Fruit fly (Drosophila melanogaster) whole organism, wandering third instar larva: ENCODE results near the gene CG32071.
A peak's percentile ranks its signal among the peaks of the same experiment; 100 is the strongest.

Experiments used
- Abd-B ChIP-seq: fragments of >200 bp; optimal IDR thresholded peaks from 2 replicates; lab custom pipeline; 2017; ENCODE audit warnings: missing biosample characterization, missing genetic modification characterization
- CG32264 ChIP-seq: fragments of 200-800 bp; sonication (Bioruptor generic); optimal IDR thresholded peaks from 2 replicates; lab custom pipeline; 2016; ENCODE audit warnings: missing biosample characterization, missing genetic modification characterization
- CG9705 ChIP-seq: fragments of 200-800 bp; sonication (Bioruptor generic); optimal IDR thresholded peaks from 2 replicates; lab custom pipeline; 2018; ENCODE audit warnings: missing biosample characterization, mild to moderate bottlenecking, missing genetic modification characterization
- CrebA ChIP-seq: fragments of 200-800 bp; sonication (Bioruptor generic); optimal IDR thresholded peaks from 2 replicates; lab custom pipeline; 2016; ENCODE audit warnings: missing biosample characterization, mild to moderate bottlenecking, missing genetic modification characterization, borderline replicate concordance
- Dfd ChIP-seq: fragments of >200 bp; optimal IDR thresholded peaks from 2 replicates; lab custom pipeline; 2017; ENCODE audit warnings: missing biosample characterization, missing genetic modification characterization
- Dif ChIP-seq: fragments of 200-275, 200-300 bp; sonication (Bioruptor generic); optimal IDR thresholded peaks from 2 replicates; lab custom pipeline; 2018; ENCODE audit warnings: missing biosample characterization, missing genetic modification characterization; ENCODE audit not compliant: partially characterized antibody
- GATAd ChIP-seq: sonication (Bioruptor generic); optimal IDR thresholded peaks from 2 replicates; lab custom pipeline; 2016; ENCODE audit warnings: missing biosample characterization, missing genetic modification characterization
- HLH106 ChIP-seq: fragments of 200-800 bp; optimal IDR thresholded peaks from 3 replicates; lab custom pipeline; 2019; ENCODE audit warnings: missing biosample characterization, mild to moderate bottlenecking, missing genetic modification characterization, moderate library complexity
- Hnf4 ChIP-seq: fragments of 200-800 bp; sonication (Bioruptor generic); optimal IDR thresholded peaks from 2 replicates; lab custom pipeline; 2016; ENCODE audit warnings: missing biosample characterization, mild to moderate bottlenecking, missing genetic modification characterization
- Hr78 ChIP-seq: fragments of >200 bp; optimal IDR thresholded peaks from 2 replicates; lab custom pipeline; 2017; ENCODE audit warnings: missing biosample characterization, missing genetic modification characterization
- Hr83 ChIP-seq: fragments of 200-300 bp; sonication (Bioruptor generic); optimal IDR thresholded peaks from 2 replicates; lab custom pipeline; 2016; ENCODE audit warnings: missing biosample characterization, mild to moderate bottlenecking, missing genetic modification characterization, moderate library complexity; ENCODE audit not compliant: poor library complexity, severe bottlenecking
- Jra ChIP-seq: sonication (Bioruptor generic); optimal IDR thresholded peaks from 2 replicates; lab custom pipeline; 2016; ENCODE audit warnings: missing biosample characterization, missing genetic modification characterization
- Mio ChIP-seq: sonication (Bioruptor generic); optimal IDR thresholded peaks from 2 replicates; lab custom pipeline; 2016; ENCODE audit warnings: missing biosample characterization, missing genetic modification characterization
- Myc ChIP-seq: fragments of >200 bp; optimal IDR thresholded peaks from 2 replicates; lab custom pipeline; 2017
- N ChIP-seq: fragments of >200 bp; optimal IDR thresholded peaks from 2 replicates; lab custom pipeline; 2018; ENCODE audit warnings: missing biosample characterization, missing external identifiers, missing genetic modification characterization
- OdsH ChIP-seq: fragments of 200-800 bp; sonication (Bioruptor generic); optimal IDR thresholded peaks from 2 replicates; lab custom pipeline; 2016; ENCODE audit warnings: missing biosample characterization, mild to moderate bottlenecking, missing genetic modification characterization
- Rel ChIP-seq, 2 experiments: fragments of 200-800 bp; sonication (Bioruptor generic) in 1 of 2; optimal IDR thresholded peaks; 2 replicates in 1 of 2; 3 replicates in 1 of 2; lab custom pipeline; 2016 to 2019; ENCODE audit warnings: mild to moderate bottlenecking in 2 of 2, missing biosample characterization in 2 of 2, missing genetic modification characterization in 2 of 2, moderate library complexity in 1 of 2
- Sp1 ChIP-seq: fragments of 200-800 bp; sonication (Bioruptor generic); optimal IDR thresholded peaks from 3 replicates; lab custom pipeline; 2019; ENCODE audit warnings: missing biosample characterization, mild to moderate bottlenecking, missing genetic modification characterization, moderate library complexity
- Vsx2 ChIP-seq: fragments of 200-300, 225-300 bp; sonication (Bioruptor generic); optimal IDR thresholded peaks from 2 replicates; lab custom pipeline; 2018; ENCODE audit warnings: missing biosample characterization, missing genetic modification characterization; ENCODE audit not compliant: partially characterized antibody
- br ChIP-seq: fragments of 200-800 bp; sonication (Bioruptor generic); optimal IDR thresholded peaks from 2 replicates; lab custom pipeline; 2016; ENCODE audit warnings: missing biosample characterization, missing genetic modification characterization
- brk ChIP-seq: fragments of 200-800 bp; sonication (Bioruptor generic); optimal IDR thresholded peaks from 2 replicates; lab custom pipeline; 2016; ENCODE audit warnings: missing biosample characterization, mild to moderate bottlenecking, missing genetic modification characterization
- dl ChIP-seq, 2 experiments: fragments of 175-275, 200-275 bp in 1 of 2; fragments of 200-275 bp in 1 of 2; sonication (Bioruptor generic); optimal IDR thresholded peaks; lab custom pipeline; 2018; ENCODE audit warnings: mild to moderate bottlenecking in 2 of 2, missing biosample characterization in 2 of 2, missing genetic modification characterization in 2 of 2, moderate library complexity in 2 of 2; ENCODE audit not compliant: partially characterized antibody in 2 of 2, insufficient read depth in 1 of 2
- dmrt93B ChIP-seq: fragments of 200-800 bp; sonication (Bioruptor generic); optimal IDR thresholded peaks from 2 replicates; lab custom pipeline; 2018; ENCODE audit warnings: missing biosample characterization, mild to moderate bottlenecking, missing genetic modification characterization
- dsf ChIP-seq: sonication (Bioruptor generic); optimal IDR thresholded peaks from 2 replicates; lab custom pipeline; 2016; ENCODE audit warnings: missing biosample characterization, missing genetic modification characterization, borderline replicate concordance
- ey ChIP-seq: fragments of 200-800 bp; sonication (Bioruptor generic); optimal IDR thresholded peaks from 2 replicates; lab custom pipeline; 2016; ENCODE audit warnings: missing biosample characterization, missing genetic modification characterization
- foxo ChIP-seq, 2 experiments: fragments of 200-800 bp; sonication (Bioruptor generic); optimal IDR thresholded peaks; 2 replicates in 1 of 2; 3 replicates in 1 of 2; lab custom pipeline; 2016 to 2017; ENCODE audit warnings: missing biosample characterization in 2 of 2, missing genetic modification characterization in 2 of 2
- fru ChIP-seq: fragments of 200-800 bp; sonication (Bioruptor generic); optimal IDR thresholded peaks from 3 replicates; lab custom pipeline; 2016; ENCODE audit warnings: missing biosample characterization, mild to moderate bottlenecking, missing genetic modification characterization
- h ChIP-seq: fragments of 200-800 bp; sonication (Bioruptor generic); optimal IDR thresholded peaks from 3 replicates; lab custom pipeline; 2016; ENCODE audit warnings: missing biosample characterization, mild to moderate bottlenecking, missing genetic modification characterization
- jim ChIP-seq: fragments of 175-275, 200-325 bp; sonication (Bioruptor generic); optimal IDR thresholded peaks from 2 replicates; lab custom pipeline; 2016; ENCODE audit warnings: missing biosample characterization, mild to moderate bottlenecking, missing genetic modification characterization
- lola ChIP-seq: fragments of >200 bp; optimal IDR thresholded peaks from 2 replicates; lab custom pipeline; 2017; ENCODE audit warnings: missing biosample characterization, missing genetic modification characterization
- pan ChIP-seq: fragments of >200 bp; optimal IDR thresholded peaks from 2 replicates; lab custom pipeline; 2017
- psq ChIP-seq: fragments of 200-800 bp; sonication (Bioruptor generic); optimal IDR thresholded peaks from 3 replicates; lab custom pipeline; 2017; ENCODE audit warnings: missing biosample characterization, mild to moderate bottlenecking, missing genetic modification characterization, moderate library complexity
- rgr ChIP-seq: fragments of 200-800 bp; sonication (Bioruptor generic); optimal IDR thresholded peaks from 3 replicates; lab custom pipeline; 2016; ENCODE audit warnings: missing biosample characterization, mild to moderate bottlenecking, missing genetic modification characterization
- sage ChIP-seq: fragments of 200-800 bp; sonication (Bioruptor generic); optimal IDR thresholded peaks from 2 replicates; lab custom pipeline; 2016; ENCODE audit warnings: missing biosample characterization, mild to moderate bottlenecking, missing genetic modification characterization
- sv ChIP-seq: fragments of 200-800 bp; sonication (Bioruptor generic); optimal IDR thresholded peaks from 3 replicates; lab custom pipeline; 2016; ENCODE audit warnings: missing biosample characterization, missing genetic modification characterization
- tai ChIP-seq: sonication (Bioruptor generic); optimal IDR thresholded peaks from 2 replicates; lab custom pipeline; 2016; ENCODE audit warnings: missing biosample characterization, missing genetic modification characterization
- usp ChIP-seq: fragments of >200 bp; optimal IDR thresholded peaks from 2 replicates; lab custom pipeline; 2017; ENCODE audit warnings: missing biosample characterization, missing genetic modification characterization
- woc ChIP-seq: sonication (Bioruptor generic); optimal IDR thresholded peaks from 2 replicates; lab custom pipeline; 2016; ENCODE audit warnings: missing biosample characterization, mild to moderate bottlenecking, missing genetic modification characterization

The CG32071 gene

dm6 chr3L:11091943-11092609, 11.6 kb downstream of the CG32071 start:
- no peak for TF ChIP-seq Rel (GFP tag; optimal IDR thresholded peaks at IDR 0.05; lab: Kevin White, UChicago)
- peak; percentile 57 for TF ChIP-seq Rel (tag; optimal IDR thresholded peaks at IDR 0.05; lab: Kevin White, UChicago)
- peak; percentile 68 for TF ChIP-seq brk (GFP tag; lab: Kevin White, UChicago)
- TF ChIP-seq rgr (GFP tag; lab: Kevin White, UChicago) = peak; percentile 90
- peak; percentile 73 for TF ChIP-seq fru
- TF ChIP-seq woc = peak; percentile 64
- peak; percentile 61 for TF ChIP-seq ey (GFP tag; lab: Kevin White, UChicago)
- TF ChIP-seq psq (GFP tag; lab: Kevin White, UChicago) = peak; percentile 95
- peak; percentile 78 for TF ChIP-seq Jra (GFP tag; lab: Kevin White, UChicago)
- TF ChIP-seq dsf (GFP tag; lab: Kevin White, UChicago) = no peak
- TF ChIP-seq lola (GFP tag; lab: Kevin White, UChicago) = no peak
- TF ChIP-seq dl (GFP tag; optimal IDR thresholded peaks at IDR 0.05; lab: Kevin White, UChicago; ENCODE audit: insufficient read depth in 1 of 2, partially characterized antibody in 2 of 2) = no peak
- peak; percentile 66 for TF ChIP-seq jim (GFP tag; lab: Kevin White, UChicago)
- TF ChIP-seq CG32264 (GFP tag; lab: Kevin White, UChicago) = peak; percentile 58
- TF ChIP-seq CrebA = no peak
- no peak for TF ChIP-seq Mio (GFP tag; lab: Kevin White, UChicago)
- no peak for TF ChIP-seq Hr78 (GFP tag; lab: Kevin White, UChicago)
- TF ChIP-seq Hnf4 (GFP tag; lab: Kevin White, UChicago) = peak; percentile 86
- peak; percentile 89 for TF ChIP-seq h
- peak in 1 of 2 experiments; percentile 88 for TF ChIP-seq foxo (GFP tag; optimal IDR thresholded peaks at IDR 0.05; lab: Kevin White, UChicago)
- TF ChIP-seq CG9705 (GFP tag; lab: Kevin White, UChicago) = peak; percentile 31
- TF ChIP-seq br = peak; percentile 78
- TF ChIP-seq dmrt93B (GFP tag; lab: Kevin White, UChicago) = peak; percentile 3
- TF ChIP-seq Sp1 (GFP tag; lab: Kevin White, UChicago) = peak; percentile 43
- TF ChIP-seq Myc = no peak
- no peak for TF ChIP-seq GATAd (GFP tag; lab: Kevin White, UChicago)
- TF ChIP-seq Dif (GFP tag; lab: Kevin White, UChicago) = peak; percentile 39
- peak; percentile 44 for TF ChIP-seq HLH106
- peak; percentile 85 for TF ChIP-seq tai
- peak; percentile 74 for TF ChIP-seq OdsH (GFP tag; lab: Kevin White, UChicago)
- peak; percentile 83 for TF ChIP-seq Hr83 (GFP tag; lab: Kevin White, UChicago)
- peak; percentile 14 for TF ChIP-seq sv

- TF ChIP-seq N (GFP tag; lab: Kevin White, UChicago) (no peak), CG9705 (GFP tag; lab: Kevin White, UChicago) (no peak), dsf (GFP tag; lab: Kevin White, UChicago) (no peak), ey (GFP tag; lab: Kevin White, UChicago) (peak; percentile 74), tai (peak; percentile 78), Hr83 (GFP tag; lab: Kevin White, UChicago) (peak; percentile 96), GATAd (GFP tag; lab: Kevin White, UChicago) (peak; percentile 25), pan (no peak), CrebA (no peak), Rel (GFP tag; optimal IDR thresholded peaks at IDR 0.05; lab: Kevin White, UChicago) (no peak), Rel (tag; optimal IDR thresholded peaks at IDR 0.05; lab: Kevin White, UChicago) (no peak), HLH106 (peak; percentile 54), Myc (no peak), woc (peak; percentile 68), Vsx2 (GFP tag; lab: Kevin White, UChicago) (no peak), sage (peak; percentile 42), usp (GFP tag; lab: Kevin White, UChicago) (no peak), dl (GFP tag; optimal IDR thresholded peaks at IDR 0.05; lab: Kevin White, UChicago; ENCODE audit: insufficient read depth in 1 of 2, partially characterized antibody in 2 of 2) (no peak), Sp1 (GFP tag; lab: Kevin White, UChicago) (peak; percentile 76), brk (GFP tag; lab: Kevin White, UChicago) (peak; percentile 40), Hnf4 (GFP tag; lab: Kevin White, UChicago) (peak; percentile 47), psq (GFP tag; lab: Kevin White, UChicago) (peak; percentile 79), Abd-B (GFP tag; lab: Kevin White, UChicago) (no peak), foxo (GFP tag; optimal IDR thresholded peaks at IDR 0.05; lab: Kevin White, UChicago) (peak in 1 of 2 experiments; percentile 84), rgr (GFP tag; lab: Kevin White, UChicago) (peak; percentile 74), h (peak; percentile 81), OdsH (GFP tag; lab: Kevin White, UChicago) (peak; percentile 80), Hr78 (GFP tag; lab: Kevin White, UChicago) (no peak), CG32264 (GFP tag; lab: Kevin White, UChicago) (peak; percentile 13), lola (GFP tag; lab: Kevin White, UChicago) (no peak), Jra (GFP tag; lab: Kevin White, UChicago) (peak; percentile 8), Mio (GFP tag; lab: Kevin White, UChicago) (no peak), Dif (GFP tag; lab: Kevin White, UChicago) (no peak), Dfd (GFP tag; lab: Kevin White, UChicago) (no peak), sv (peak; percentile 90), br (peak; percentile 70), fru (peak; percentile 72), jim (GFP tag; lab: Kevin White, UChicago) (peak; percentile 55), dmrt93B (GFP tag; lab: Kevin White, UChicago) (peak; percentile 6)
These were observed 13.8 kb downstream of the CG32071 start for dm6 chr3L:11089805-11090440.
